Fruit fly (Drosophila melanogaster): ENCODE results near the gene CG33229.

The CG33229 gene

DNA sequence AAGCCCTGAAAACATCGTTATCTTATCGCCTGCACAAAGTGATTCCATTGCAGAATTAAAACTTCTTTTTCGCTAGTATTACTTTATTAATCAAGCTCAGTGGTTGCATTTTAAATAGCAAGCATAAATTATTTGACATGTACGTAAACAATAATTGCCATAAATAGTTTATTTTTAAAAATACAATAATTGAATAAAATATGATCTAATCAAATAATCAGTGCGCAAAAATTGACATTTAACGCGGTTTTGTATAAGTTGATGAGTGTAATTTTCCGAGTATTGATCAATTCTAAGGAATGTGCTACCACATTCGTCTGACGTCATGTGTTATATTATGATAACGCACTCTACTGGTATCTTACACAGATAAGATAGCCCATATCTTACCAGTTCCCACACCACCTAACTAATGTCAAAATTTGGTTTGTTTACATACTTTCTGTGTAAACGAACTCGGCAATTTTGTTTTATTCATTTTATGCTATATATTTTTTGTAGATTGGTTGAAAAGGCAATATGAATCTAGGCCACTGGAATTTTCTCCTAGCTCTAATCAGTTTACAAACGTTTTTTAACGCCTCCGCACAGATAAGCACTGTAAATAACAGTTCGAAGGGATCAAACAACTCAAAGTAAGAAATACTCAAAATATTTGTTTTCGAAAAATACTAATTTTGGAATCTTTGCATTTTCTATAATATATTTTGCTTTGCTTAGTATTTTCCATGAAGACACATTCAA is 24.0 kb downstream of the CG33229 start, which contains the start of gene mthl14:
mthl14 (plus strand) TSS at position 10 of the 744 bp plus-strand sequence.
- TF ChIP-seq Blimp-1 (GFP tag; optimal IDR thresholded peaks at IDR 0.05), result no peak
- TF ChIP-seq C15 (GFP tag; IDR thresholded peaks at IDR 0.05), result no peak
- no peak for TF ChIP-seq ewg (GFP tag; optimal IDR thresholded peaks at IDR 0.05)
- TF ChIP-seq eve (GFP tag; optimal IDR thresholded peaks at IDR 0.05), result peak in 1 of 2 experiments; percentile 51
- no peak for TF ChIP-seq Hmr (GFP tag; optimal IDR thresholded peaks at IDR 0.05)
- no peak for TF ChIP-seq crp (GFP tag; optimal IDR thresholded peaks at IDR 0.05)
- TF ChIP-seq CG8281 (tag; optimal IDR thresholded peaks at IDR 0.05), result no peak
- peak; percentile 58 for TF ChIP-seq BtbVII (GFP tag; optimal IDR thresholded peaks at IDR 0.05)
- peak; percentile 23 for TF ChIP-seq stwl (tag; optimal IDR thresholded peaks at IDR 0.05)
- peak; percentile 97 for TF ChIP-seq sd (tag; optimal IDR thresholded peaks at IDR 0.05)
- no peak for TF ChIP-seq otp (GFP tag; IDR thresholded peaks at IDR 0.05)
- TF ChIP-seq Dek (tag; optimal IDR thresholded peaks at IDR 0.05), result no peak
- TF ChIP-seq CG12236 (GFP tag; optimal IDR thresholded peaks at IDR 0.05), result no peak
- no peak for TF ChIP-seq nom (GFP tag; optimal IDR thresholded peaks at IDR 0.05)
- TF ChIP-seq CG33557 (GFP tag; optimal IDR thresholded peaks at IDR 0.05), result peak; percentile 27
- TF ChIP-seq CG31365 (tag; optimal IDR thresholded peaks at IDR 0.05), result no peak
- TF ChIP-seq CG34376 (GFP tag; optimal IDR thresholded peaks at IDR 0.05), result peak; percentile 77
- peak; percentile 63; the same call in 1 of the 2 replicates for TF ChIP-seq GATAe (GFP tag; conservative IDR thresholded peaks at IDR 0.05)
- peak; percentile 3 for TF ChIP-seq Lhr (GFP tag; optimal IDR thresholded peaks at IDR 0.05)
- no peak for TF ChIP-seq dmrt99B (tag; optimal IDR thresholded peaks at IDR 0.05)
- TF ChIP-seq CG13296 (GFP tag; optimal IDR thresholded peaks at IDR 0.05), result peak; percentile 14
- TF ChIP-seq maf-S (GFP tag; optimal IDR thresholded peaks at IDR 0.05), result no peak
- no peak for TF ChIP-seq CG1603 (tag; optimal IDR thresholded peaks at IDR 0.05)
- no peak for TF ChIP-seq CG10959 (GFP tag; IDR thresholded peaks at IDR 0.05)
- TF ChIP-seq br (optimal IDR thresholded peaks at IDR 0.05), result no peak
- no peak for TF ChIP-seq z (GFP tag; IDR thresholded peaks at IDR 0.05)
- TF ChIP-seq CG5245 (GFP tag; optimal IDR thresholded peaks at IDR 0.05), result no peak
- no peak for TF ChIP-seq CG1832 (GFP tag; optimal IDR thresholded peaks at IDR 0.05)
- no peak for TF ChIP-seq CG11504 (tag; optimal IDR thresholded peaks at IDR 0.05)
- no peak for TF ChIP-seq CoRest (tag; optimal IDR thresholded peaks at IDR 0.05)
- no peak for TF ChIP-seq MESR4 (GFP tag; optimal IDR thresholded peaks at IDR 0.05)
- TF ChIP-seq en (GFP tag; optimal IDR thresholded peaks at IDR 0.05), result no peak
- no peak for TF ChIP-seq Gug (GFP tag; IDR thresholded peaks at IDR 0.05)
- TF ChIP-seq CG18764 (GFP tag; optimal IDR thresholded peaks at IDR 0.05), result no peak
- no peak for TF ChIP-seq gsb-n (tag; optimal IDR thresholded peaks at IDR 0.05)
- TF ChIP-seq ato (GFP tag; IDR thresholded peaks at IDR 0.05; ENCODE audit: partially characterized antibody), result no peak
- TF ChIP-seq ac (GFP tag; optimal IDR thresholded peaks at IDR 0.05), result no peak
- TF ChIP-seq vnd (GFP tag; IDR thresholded peaks at IDR 0.05; ENCODE audit: partially characterized antibody), result no peak
- no peak for TF ChIP-seq CG8944 (GFP tag; optimal IDR thresholded peaks at IDR 0.05)
- no peak for TF ChIP-seq CG9727 (GFP tag; optimal IDR thresholded peaks at IDR 0.05)
- peak; percentile 45 for TF ChIP-seq Med (GFP tag)
- TF ChIP-seq dan (GFP tag; IDR thresholded peaks at IDR 0.05), result no peak
- TF ChIP-seq NC2β (GFP tag; optimal IDR thresholded peaks at IDR 0.05), result peak; percentile 11
- peak; percentile 31 for TF ChIP-seq pros (GFP tag; optimal IDR thresholded peaks at IDR 0.05)
- peak; percentile 37 for TF ChIP-seq CG15479 (GFP tag; optimal IDR thresholded peaks at IDR 0.05)
- TF ChIP-seq CG32532 (GFP tag; IDR thresholded peaks at IDR 0.05), result no peak
- no peak for TF ChIP-seq NfI (GFP tag; optimal IDR thresholded peaks at IDR 0.05)
- no peak for TF ChIP-seq Usf (GFP tag; optimal IDR thresholded peaks at IDR 0.05)
- peak; percentile 45 for TF ChIP-seq CG7928 (GFP tag; optimal IDR thresholded peaks at IDR 0.05)

All from whole organism, embryonic.